Fruit fly (Drosophila melanogaster): Measurements from ENCODE around the gene fan.

DNA sequence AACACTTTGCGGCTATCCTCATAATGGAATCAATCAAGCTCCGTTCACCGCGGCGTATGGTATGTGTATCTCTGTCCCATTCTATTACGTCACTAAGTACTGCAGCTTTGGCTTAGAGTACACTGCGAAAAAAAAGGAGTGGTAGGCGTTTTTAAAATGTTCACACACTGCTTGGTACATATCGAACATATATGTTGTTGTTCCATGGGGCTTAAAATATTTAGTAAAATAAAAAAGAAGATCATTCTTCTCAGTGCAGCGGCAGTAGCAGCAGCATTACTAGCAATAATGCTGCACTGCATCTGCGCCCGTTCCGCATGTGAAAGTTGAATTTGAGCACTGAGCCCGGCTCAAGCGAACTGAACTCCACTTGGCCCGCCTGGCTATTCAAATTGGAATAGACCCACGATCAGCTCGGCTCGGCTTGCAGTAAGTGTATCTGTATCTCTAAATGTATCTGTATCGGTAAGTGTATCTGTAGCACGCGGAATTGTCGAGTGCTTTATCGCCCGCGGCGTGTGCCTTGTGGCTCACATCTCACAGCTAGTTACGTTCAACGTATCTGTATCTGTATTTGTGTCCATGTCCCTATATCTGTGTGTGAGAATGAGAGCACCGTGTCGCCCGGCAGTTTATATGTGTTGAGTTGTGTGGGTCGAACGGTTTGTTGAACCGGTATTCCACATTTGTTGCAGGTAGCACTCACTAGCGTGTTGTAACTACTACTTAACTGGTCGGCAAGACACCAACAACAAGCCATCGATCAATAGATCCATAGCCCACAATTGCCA is 44.5 kb downstream of the fan start:
- no peak for TF ChIP-seq usp (GFP tag; optimal IDR thresholded peaks at IDR 0.05)
- TF ChIP-seq EcR (GFP tag; optimal IDR thresholded peaks at IDR 0.05) = no peak
- no peak for TF ChIP-seq Dll (optimal IDR thresholded peaks at IDR 0.05)
- TF ChIP-seq CG8478 (optimal IDR thresholded peaks at IDR 0.05) = no peak
- TF ChIP-seq psq (optimal IDR thresholded peaks at IDR 0.05) = no peak
- TF ChIP-seq pan (optimal IDR thresholded peaks at IDR 0.05) = no peak
